Worm (Caenorhabditis elegans) whole organism, late embryonic: Measurements from ENCODE around the gene ebp-2.

Experiments
- F13H6.1 ChIP-seq: sonication (generic microtip); optimal IDR thresholded peaks from 2 replicates; lab custom pipeline; 2016; ENCODE audit warnings: missing genetic modification characterization, missing compliant biosample characterization
- K02D7.2 ChIP-seq: sonication (generic microtip); optimal IDR thresholded peaks from 2 replicates; lab custom pipeline; 2017; ENCODE audit warnings: mild to moderate bottlenecking, missing genetic modification characterization, missing compliant biosample characterization
- T23F11.4 ChIP-seq: fragments of 200-800 bp; sonication (Bioruptor generic); optimal IDR thresholded peaks from 2 replicates; lab custom pipeline; 2018; ENCODE audit warnings: mild to moderate bottlenecking, missing genetic modification characterization, missing compliant biosample characterization
- Y22D7AL.16 ChIP-seq: sonication (generic microtip); optimal IDR thresholded peaks from 2 replicates; lab custom pipeline; 2016; ENCODE audit warnings: missing genetic modification characterization, missing compliant biosample characterization
- ama-1 ChIP-seq: fragments of 150-350 bp; optimal IDR thresholded peaks from 2 replicates; lab custom pipeline; 2014
- ceh-18 ChIP-seq: sonication (generic microtip); optimal IDR thresholded peaks from 2 replicates; lab custom pipeline; 2016; ENCODE audit warnings: missing genetic modification characterization, missing compliant biosample characterization
- ceh-19 ChIP-seq: fragments of 200-800 bp; sonication (Bioruptor generic); optimal IDR thresholded peaks from 2 replicates; lab custom pipeline; 2018; ENCODE audit warnings: mild to moderate bottlenecking, missing genetic modification characterization, missing compliant biosample characterization
- ceh-30 ChIP-seq: fragments of 150-350 bp; optimal IDR thresholded peaks from 2 replicates; lab custom pipeline; 2014; ENCODE audit warnings: missing biosample characterization, missing genetic modification characterization
- ceh-31 ChIP-seq: sonication (generic microtip); optimal IDR thresholded peaks from 2 replicates; lab custom pipeline; 2016; ENCODE audit warnings: missing genetic modification characterization, missing compliant biosample characterization
- ceh-48 ChIP-seq: sonication (generic microtip); optimal IDR thresholded peaks from 2 replicates; lab custom pipeline; 2016; ENCODE audit warnings: missing genetic modification characterization, inconsistent platforms, missing compliant biosample characterization
- ceh-6 ChIP-seq: fragments of 200-800 bp; sonication (Bioruptor generic); optimal IDR thresholded peaks from 2 replicates; lab custom pipeline; 2018; ENCODE audit warnings: mild to moderate bottlenecking, missing genetic modification characterization, missing compliant biosample characterization
- che-1 ChIP-seq: sonication (generic microtip); optimal IDR thresholded peaks from 2 replicates; lab custom pipeline; 2016; ENCODE audit warnings: mild to moderate bottlenecking, missing genetic modification characterization, missing compliant biosample characterization
- dmd-4 ChIP-seq: sonication (generic microtip); optimal IDR thresholded peaks from 2 replicates; lab custom pipeline; 2016; ENCODE audit warnings: borderline replicate concordance, missing genetic modification characterization, missing compliant biosample characterization
- elt-2 ChIP-seq: sonication (generic microtip); optimal IDR thresholded peaks from 2 replicates; lab custom pipeline; 2016; ENCODE audit warnings: missing genetic modification reagents, missing genetic modification characterization, missing compliant biosample characterization
- ets-4 ChIP-seq: sonication (generic microtip); optimal IDR thresholded peaks from 2 replicates; lab custom pipeline; 2016; ENCODE audit warnings: missing genetic modification characterization, missing compliant biosample characterization
- fax-1 ChIP-seq: sonication (generic microtip); optimal IDR thresholded peaks from 2 replicates; lab custom pipeline; 2016; ENCODE audit warnings: missing genotype, missing genetic modification characterization, missing compliant biosample characterization
- gmeb-2 ChIP-seq: sonication (generic microtip); optimal IDR thresholded peaks from 2 replicates; lab custom pipeline; 2016; ENCODE audit warnings: missing genetic modification characterization, inconsistent platforms, missing compliant biosample characterization
- hlh-13 ChIP-seq: fragments of 200-800 bp; sonication (Bioruptor generic); optimal IDR thresholded peaks from 2 replicates; lab custom pipeline; 2018; ENCODE audit warnings: mild to moderate bottlenecking, missing genetic modification characterization, missing compliant biosample characterization
- hlh-30 ChIP-seq: sonication (generic microtip); optimal IDR thresholded peaks from 2 replicates; lab custom pipeline; 2017; ENCODE audit warnings: antibody characterized with exemption, missing genetic modification characterization, missing compliant biosample characterization; ENCODE audit not compliant: insufficient read depth
- hlh-8 ChIP-seq: sonication (generic microtip); optimal IDR thresholded peaks from 2 replicates; lab custom pipeline; 2016; ENCODE audit warnings: missing genotype, missing genetic modification characterization, missing compliant biosample characterization
- lim-6 ChIP-seq: sonication (generic microtip); optimal IDR thresholded peaks from 2 replicates; lab custom pipeline; 2016; ENCODE audit warnings: missing genetic modification characterization, missing compliant biosample characterization
- madf-2 ChIP-seq: sonication (generic microtip); optimal IDR thresholded peaks from 2 replicates; lab custom pipeline; 2017; ENCODE audit warnings: missing genetic modification characterization, missing compliant biosample characterization
- nfya-1 ChIP-seq: sonication (generic microtip); optimal IDR thresholded peaks from 2 replicates; lab custom pipeline; 2017; ENCODE audit warnings: missing genetic modification characterization, mild to moderate bottlenecking, missing compliant biosample characterization, antibody characterized with exemption, moderate library complexity
- nhr-11 ChIP-seq: fragments of 150-350 bp; optimal IDR thresholded peaks from 2 replicates; lab custom pipeline; 2014; ENCODE audit warnings: missing biosample characterization, missing genetic modification characterization
- nhr-232 ChIP-seq: sonication (generic microtip); optimal IDR thresholded peaks from 2 replicates; lab custom pipeline; 2016; ENCODE audit warnings: missing genetic modification characterization, missing compliant biosample characterization
- npax-4 ChIP-seq: sonication (generic microtip); optimal IDR thresholded peaks from 2 replicates; lab custom pipeline; 2016; ENCODE audit warnings: missing genetic modification characterization, missing compliant biosample characterization
- pax-1 ChIP-seq: fragments of 150-350 bp; optimal IDR thresholded peaks from 2 replicates; lab custom pipeline; 2014; ENCODE audit warnings: missing biosample characterization, missing genetic modification characterization
- ref-2 ChIP-seq: sonication (generic microtip); optimal IDR thresholded peaks from 2 replicates; lab custom pipeline; 2016; ENCODE audit warnings: missing genetic modification characterization, missing compliant biosample characterization
- rnt-1 ChIP-seq: sonication (generic microtip); optimal IDR thresholded peaks from 2 replicates; lab custom pipeline; 2016; ENCODE audit warnings: missing genetic modification characterization, missing compliant biosample characterization
- tbx-2 ChIP-seq: sonication (generic microtip); optimal IDR thresholded peaks from 2 replicates; lab custom pipeline; 2016; ENCODE audit warnings: missing genetic modification characterization, missing compliant biosample characterization
- tbx-7 ChIP-seq: sonication (generic microtip); optimal IDR thresholded peaks from 2 replicates; lab custom pipeline; 2016; ENCODE audit warnings: missing genotype, missing genetic modification characterization, missing compliant biosample characterization
- unc-55 ChIP-seq: sonication (generic microtip); optimal IDR thresholded peaks from 2 replicates; lab custom pipeline; 2017; ENCODE audit warnings: missing biosample characterization, missing genetic modification reagents, missing genetic modification characterization
- unc-86 ChIP-seq: sonication (generic microtip); optimal IDR thresholded peaks from 2 replicates; lab custom pipeline; 2016; ENCODE audit warnings: missing genetic modification characterization, missing compliant biosample characterization
- zip-5 ChIP-seq: sonication (generic microtip); optimal IDR thresholded peaks from 2 replicates; lab custom pipeline; 2016; ENCODE audit warnings: missing genetic modification characterization, missing compliant biosample characterization
- ztf-16 ChIP-seq: sonication (generic microtip); optimal IDR thresholded peaks from 2 replicates; lab custom pipeline; 2017; ENCODE audit warnings: missing genetic modification characterization, missing compliant biosample characterization

Gene ebp-2

ce11 chrII:11455715-11456114 is 13.2 kb downstream of the ebp-2 start:
- TF ChIP-seq hlh-13 (GFP tag; lab: Kevin White, UChicago) (no peak), ama-1 (no peak), fax-1 (no peak), unc-86 (tag; lab: Kevin White, UChicago) (no peak), zip-5 (tag; lab: Kevin White, UChicago) (no peak), K02D7.2 (tag; lab: Kevin White, UChicago) (no peak), madf-2 (tag; lab: Kevin White, UChicago) (no peak), nhr-11 (tag; lab: Kevin White, UChicago) (no peak), nhr-232 (tag; lab: Kevin White, UChicago) (no peak), F13H6.1 (no peak), T23F11.4 (no peak), ztf-16 (tag; lab: Kevin White, UChicago) (no peak), npax-4 (tag; lab: Kevin White, UChicago) (no peak), gmeb-2 (tag; lab: Kevin White, UChicago) (no peak), dmd-4 (tag; lab: Kevin White, UChicago) (no peak), ceh-48 (tag; lab: Kevin White, UChicago) (no peak), ceh-6 (GFP tag; lab: Kevin White, UChicago) (no peak), che-1 (no peak)

DNA sequence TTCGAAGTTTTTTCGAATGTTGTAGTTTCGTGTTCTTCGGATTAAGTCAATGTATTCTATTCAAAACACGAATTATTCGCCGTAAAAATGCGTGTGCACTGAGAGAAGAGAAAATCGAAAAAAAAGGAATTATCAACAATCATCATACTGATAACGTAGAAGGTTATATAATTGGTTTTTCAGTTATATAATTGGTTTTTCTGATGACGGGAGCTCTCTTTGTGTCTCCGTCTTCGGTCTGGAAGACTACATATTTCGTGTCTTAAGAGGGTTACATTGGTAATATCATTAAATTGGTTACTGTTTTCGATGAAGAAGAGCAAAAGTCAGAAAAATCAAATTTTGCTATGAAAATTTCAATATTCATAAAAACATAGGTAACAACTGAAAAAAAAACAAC is 17.4 kb downstream of the ebp-2 start:
- TF ChIP-seq ets-4 (tag; lab: Kevin White, UChicago), result no peak
- no peak for TF ChIP-seq hlh-13 (GFP tag; lab: Kevin White, UChicago)
- TF ChIP-seq tbx-7 (tag; lab: Kevin White, UChicago), result no peak
- TF ChIP-seq lim-6, result no peak
- TF ChIP-seq ceh-30 (tag; lab: Kevin White, UChicago), result no peak
- TF ChIP-seq ceh-19 (GFP tag; lab: Kevin White, UChicago), result no peak
- no peak for TF ChIP-seq dmd-4 (tag; lab: Kevin White, UChicago)
- TF ChIP-seq unc-55 (GFP tag; lab: Kevin White, UChicago), result no peak
- TF ChIP-seq F13H6.1, result no peak
- TF ChIP-seq unc-86 (tag; lab: Kevin White, UChicago), result no peak
- no peak for TF ChIP-seq rnt-1 (tag; lab: Kevin White, UChicago)
- TF ChIP-seq elt-2 (tag; lab: Kevin White, UChicago), result no peak
- no peak for TF ChIP-seq ceh-18 (tag; lab: Kevin White, UChicago)
- no peak for TF ChIP-seq hlh-8 (tag; lab: Kevin White, UChicago)
- TF ChIP-seq, all 69 proteins: peak for 0

DNA sequence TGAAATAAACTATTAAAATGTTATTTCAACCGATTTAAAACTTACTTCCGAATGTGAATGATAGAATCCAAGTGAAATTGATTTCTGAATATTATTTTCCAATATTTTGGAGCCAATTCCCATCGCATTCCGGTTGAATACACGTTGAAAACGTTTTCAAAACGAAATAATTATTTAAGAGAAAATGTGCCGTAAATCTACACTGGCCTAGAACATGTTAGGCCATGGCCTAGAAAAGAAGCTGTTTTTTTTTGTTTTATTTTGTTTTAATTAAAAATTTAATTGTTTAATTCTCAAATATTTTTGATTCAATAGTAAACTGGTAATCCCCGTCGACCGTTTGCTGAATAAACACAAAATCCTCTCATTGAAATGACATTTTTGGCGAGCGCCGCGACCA is 21.4 kb downstream of the ebp-2 start:
- peak; percentile 9 for TF ChIP-seq ceh-31 (tag; lab: Kevin White, UChicago)
- no peak for TF ChIP-seq ceh-19 (GFP tag; lab: Kevin White, UChicago)
- peak; percentile 8 for TF ChIP-seq elt-2 (tag; lab: Kevin White, UChicago)

ce11 chrII:11464427-11464944 is 22.0 kb downstream of the ebp-2 start, which contains the start of the genes aars-1 and rga-1:
TSS of gene aars-1 (minus strand) at chrII:11464497.
TSS of gene rga-1 (plus strand) at chrII:11464894.
- TF ChIP-seq ets-4 (tag; lab: Kevin White, UChicago), result no peak
- no peak for TF ChIP-seq pax-1
- no peak for TF ChIP-seq ztf-16 (tag; lab: Kevin White, UChicago)
- peak; percentile 43 for TF ChIP-seq ref-2 (tag; lab: Kevin White, UChicago)
- TF ChIP-seq tbx-2 (tag; lab: Kevin White, UChicago), result peak; percentile 61
- peak; percentile 67 for TF ChIP-seq nfya-1
- peak; percentile 51 for TF ChIP-seq hlh-30 (tag; lab: Kevin White, UChicago)
- no peak for TF ChIP-seq hlh-13 (GFP tag; lab: Kevin White, UChicago)
- TF ChIP-seq ama-1, result no peak
- TF ChIP-seq Y22D7AL.16 (tag; lab: Kevin White, UChicago), result no peak
- peak; percentile 55 for TF ChIP-seq unc-55 (GFP tag; lab: Kevin White, UChicago)
